Worm (Caenorhabditis elegans) whole organism, late embryonic: ENCODE data around the gene nsph-4.1.

ENCODE experiments used
- T23F11.4 ChIP-seq: fragments of 200-800 bp; sonication (Bioruptor generic); optimal IDR thresholded peaks from 2 replicates; lab custom pipeline; 2018; ENCODE audit warnings: mild to moderate bottlenecking, missing genetic modification characterization, missing compliant biosample characterization
- ama-1 ChIP-seq: fragments of 150-350 bp; optimal IDR thresholded peaks from 2 replicates; lab custom pipeline; 2014
- ceh-2 ChIP-seq: sonication (generic microtip); optimal IDR thresholded peaks from 2 replicates; lab custom pipeline; 2016; ENCODE audit warnings: missing genotype, missing genetic modification characterization, missing compliant biosample characterization
- ceh-6 ChIP-seq: fragments of 200-800 bp; sonication (Bioruptor generic); optimal IDR thresholded peaks from 2 replicates; lab custom pipeline; 2018; ENCODE audit warnings: mild to moderate bottlenecking, missing genetic modification characterization, missing compliant biosample characterization
- ceh-9 ChIP-seq: sonication (generic microtip); optimal IDR thresholded peaks from 2 replicates; lab custom pipeline; 2016; ENCODE audit warnings: mild to moderate bottlenecking, missing genetic modification characterization, inconsistent platforms, missing compliant biosample characterization
- hlh-30 ChIP-seq: sonication (generic microtip); optimal IDR thresholded peaks from 2 replicates; lab custom pipeline; 2017; ENCODE audit warnings: antibody characterized with exemption, missing genetic modification characterization, missing compliant biosample characterization; ENCODE audit not compliant: insufficient read depth
- hlh-8 ChIP-seq: sonication (generic microtip); optimal IDR thresholded peaks from 2 replicates; lab custom pipeline; 2016; ENCODE audit warnings: missing genotype, missing genetic modification characterization, missing compliant biosample characterization
- madf-2 ChIP-seq: sonication (generic microtip); optimal IDR thresholded peaks from 2 replicates; lab custom pipeline; 2017; ENCODE audit warnings: missing genetic modification characterization, missing compliant biosample characterization
- nhr-11 ChIP-seq: fragments of 150-350 bp; optimal IDR thresholded peaks from 2 replicates; lab custom pipeline; 2014; ENCODE audit warnings: missing biosample characterization, missing genetic modification characterization
- rnt-1 ChIP-seq: sonication (generic microtip); optimal IDR thresholded peaks from 2 replicates; lab custom pipeline; 2016; ENCODE audit warnings: missing genetic modification characterization, missing compliant biosample characterization
- syd-9 ChIP-seq: sonication (generic microtip); optimal IDR thresholded peaks from 2 replicates; lab custom pipeline; 2016; ENCODE audit warnings: mild to moderate bottlenecking, missing genetic modification characterization, moderate library complexity, missing compliant biosample characterization

ce11 chrIV:5210606-5211005 lies 16.0 kb upstream of the nsph-4.1 start:
- no peak for TF ChIP-seq ceh-6 (GFP tag; lab: Kevin White, UChicago)
- TF ChIP-seq nhr-11 (tag; lab: Kevin White, UChicago): no peak
- no peak for TF ChIP-seq ceh-9 (tag; lab: Kevin White, UChicago)
- TF ChIP-seq T23F11.4 (GFP tag; lab: Kevin White, UChicago): no peak
- no peak for TF ChIP-seq ama-1 (lab: Kevin White, UChicago)
- no peak for TF ChIP-seq hlh-30 (tag; lab: Kevin White, UChicago)
- no peak for TF ChIP-seq syd-9 (tag; lab: Kevin White, UChicago)
- TF ChIP-seq hlh-8 (tag; lab: Kevin White, UChicago): no peak
- no peak for TF ChIP-seq ceh-2 (tag; lab: Kevin White, UChicago)
- no peak for TF ChIP-seq rnt-1
- TF ChIP-seq madf-2 (tag; lab: Kevin White, UChicago): no peak
